Worm (Caenorhabditis elegans): ENCODE measurements around the gene clc-5.

Gene clc-5

ce11 chrX:7433269-7433668, at the start of gene clc-5:
Gene clc-5 (plus strand): TSS chrX:7433569.
- no peak for TF ChIP-seq nhr-12 (tag; optimal IDR thresholded peaks at IDR 0.05)
- no peak for TF ChIP-seq mep-1 (tag; optimal IDR thresholded peaks at IDR 0.05)
- no peak for TF ChIP-seq nhr-2 (tag; optimal IDR thresholded peaks at IDR 0.05)
- TF ChIP-seq drap-1 (GFP tag; optimal IDR thresholded peaks at IDR 0.05) = no peak
- no peak for TF ChIP-seq unc-62 (GFP tag; optimal IDR thresholded peaks at IDR 0.05)
- no peak for TF ChIP-seq ceh-39 (tag; optimal IDR thresholded peaks at IDR 0.05)
- TF ChIP-seq nhr-237 (tag; optimal IDR thresholded peaks at IDR 0.05) = no peak
- TF ChIP-seq unc-39 (tag; optimal IDR thresholded peaks at IDR 0.05) = no peak
- TF ChIP-seq lin-32 (GFP tag; optimal IDR thresholded peaks at IDR 0.05) = no peak
- TF ChIP-seq elt-3 (tag; optimal IDR thresholded peaks at IDR 0.05) = no peak
- TF ChIP-seq sem-2 (GFP tag; optimal IDR thresholded peaks at IDR 0.05) = no peak
- TF ChIP-seq lin-13 (tag; optimal IDR thresholded peaks at IDR 0.05) = no peak

- TF ChIP-seq elt-3 (tag; optimal IDR thresholded peaks at IDR 0.05) (no peak), zip-8 (tag; optimal IDR thresholded peaks at IDR 0.05) (no peak), unc-120 (tag; optimal IDR thresholded peaks at IDR 0.05; ENCODE audit: poor library complexity, severe bottlenecking) (no peak)
Observed at ce11 chrX:7390270-7390669, 43.1 kb upstream of the clc-5 start, which contains the start of gene C10A4.6. Gene C10A4.6 (plus strand): TSS chrX:7390570.

- TF ChIP-seq hlh-1 (tag; optimal IDR thresholded peaks at IDR 0.05) (no peak), sptf-1 (tag; optimal IDR thresholded peaks at IDR 0.05) (no peak), lin-32 (GFP tag; optimal IDR thresholded peaks at IDR 0.05) (no peak), ceh-39 (tag; optimal IDR thresholded peaks at IDR 0.05) (no peak), ztf-11 (tag; optimal IDR thresholded peaks at IDR 0.05) (no peak), nhr-2 (tag; optimal IDR thresholded peaks at IDR 0.05) (no peak), nhr-237 (tag; optimal IDR thresholded peaks at IDR 0.05) (no peak)
Observed at ce11 chrX:7393167-7393566, 40.2 kb upstream of the clc-5 start, which contains the start of gene gad-2. Gene gad-2 (plus strand): TSS chrX:7393467.

ce11 chrX:7397935-7398334, 35.4 kb upstream of the clc-5 start, which contains the start of gene C10A4.13:
Gene C10A4.13 (minus strand): TSS chrX:7398035.
- TF ChIP-seq mls-2 (tag; optimal IDR thresholded peaks at IDR 0.05) = no peak
- TF ChIP-seq M03D4.4 (tag; optimal IDR thresholded peaks at IDR 0.05) = no peak
- TF ChIP-seq nhr-12 (tag; optimal IDR thresholded peaks at IDR 0.05) = no peak
- TF ChIP-seq bed-3 (GFP tag; optimal IDR thresholded peaks at IDR 0.05) = no peak
- no peak for TF ChIP-seq sem-2 (GFP tag; optimal IDR thresholded peaks at IDR 0.05)
- TF ChIP-seq ceh-43 (GFP tag; optimal IDR thresholded peaks at IDR 0.05) = no peak
- no peak for TF ChIP-seq ceh-39 (tag; optimal IDR thresholded peaks at IDR 0.05)
- no peak for TF ChIP-seq zip-8 (tag; optimal IDR thresholded peaks at IDR 0.05)
- no peak for TF ChIP-seq hlh-1 (tag; optimal IDR thresholded peaks at IDR 0.05)
- TF ChIP-seq lin-32 (GFP tag; optimal IDR thresholded peaks at IDR 0.05) = no peak
- TF ChIP-seq tbx-8 (GFP tag; optimal IDR thresholded peaks at IDR 0.05) = no peak
- TF ChIP-seq mep-1 (tag; optimal IDR thresholded peaks at IDR 0.05) = no peak
- TF ChIP-seq ceh-83 (GFP tag; optimal IDR thresholded peaks at IDR 0.05) = no peak
- no peak for TF ChIP-seq pha-4 (tag; optimal IDR thresholded peaks at IDR 0.05)
- no peak for TF ChIP-seq ztf-11 (tag; optimal IDR thresholded peaks at IDR 0.05)
- no peak for TF ChIP-seq nhr-76 (tag; optimal IDR thresholded peaks at IDR 0.05)
- TF ChIP-seq elt-1 (tag; optimal IDR thresholded peaks at IDR 0.05; ENCODE audit: borderline replicate concordance, insufficient read depth) = no peak

ce11 chrX:7398584-7398983, 34.8 kb upstream of the clc-5 start, which contains the start of gene C10A4.10:
Gene C10A4.10 (plus strand): TSS chrX:7398884.
- TF ChIP-seq mls-2 (tag; optimal IDR thresholded peaks at IDR 0.05) = no peak
- TF ChIP-seq sptf-1 (tag; optimal IDR thresholded peaks at IDR 0.05) = no peak

ce11 chrX:7400788-7401187, 32.6 kb upstream of the clc-5 start, which contains the start of gene C10A4.4:
Gene C10A4.4 (plus strand): TSS chrX:7401088.
- TF ChIP-seq ztf-11 (tag; optimal IDR thresholded peaks at IDR 0.05) (no peak), ces-1 (GFP tag; optimal IDR thresholded peaks at IDR 0.05) (no peak), sptf-1 (tag; optimal IDR thresholded peaks at IDR 0.05) (no peak), mls-2 (tag; optimal IDR thresholded peaks at IDR 0.05) (no peak), nhr-28 (tag; optimal IDR thresholded peaks at IDR 0.05) (no peak), hlh-1 (tag; optimal IDR thresholded peaks at IDR 0.05) (no peak), ceh-39 (tag; optimal IDR thresholded peaks at IDR 0.05) (no peak), ham-2 (GFP tag; optimal IDR thresholded peaks at IDR 0.05) (no peak), elt-3 (tag; optimal IDR thresholded peaks at IDR 0.05) (no peak), ceh-83 (GFP tag; optimal IDR thresholded peaks at IDR 0.05) (no peak), lin-32 (GFP tag; optimal IDR thresholded peaks at IDR 0.05) (no peak), tbx-8 (GFP tag; optimal IDR thresholded peaks at IDR 0.05) (no peak), drap-1 (GFP tag; optimal IDR thresholded peaks at IDR 0.05) (no peak), snpc-4 (tag; optimal IDR thresholded peaks at IDR 0.05) (no peak), nhr-12 (tag; optimal IDR thresholded peaks at IDR 0.05) (no peak), nhr-237 (tag; optimal IDR thresholded peaks at IDR 0.05) (no peak), M03D4.4 (tag; optimal IDR thresholded peaks at IDR 0.05) (no peak), flh-1 (GFP tag; optimal IDR thresholded peaks at IDR 0.05) (no peak), elt-1 (tag; optimal IDR thresholded peaks at IDR 0.05; ENCODE audit: borderline replicate concordance, insufficient read depth) (no peak)

All from whole organism, mixed stage, embryonic.